Worm (Caenorhabditis elegans) whole organism, early embryonic: ENCODE results near the gene C50H2.7.
A peak's percentile ranks its signal among the peaks of the same experiment; 100 is the strongest.

ENCODE experiments used
- aly-1 ChIP-seq: sonication (generic microtip); optimal IDR thresholded peaks from 2 replicates; lab custom pipeline; 2016; ENCODE audit warnings: missing genetic modification characterization, missing compliant biosample characterization
- ama-1 ChIP-seq: fragments of 150-350 bp; optimal IDR thresholded peaks from 2 replicates; lab custom pipeline; 2014

DNA sequence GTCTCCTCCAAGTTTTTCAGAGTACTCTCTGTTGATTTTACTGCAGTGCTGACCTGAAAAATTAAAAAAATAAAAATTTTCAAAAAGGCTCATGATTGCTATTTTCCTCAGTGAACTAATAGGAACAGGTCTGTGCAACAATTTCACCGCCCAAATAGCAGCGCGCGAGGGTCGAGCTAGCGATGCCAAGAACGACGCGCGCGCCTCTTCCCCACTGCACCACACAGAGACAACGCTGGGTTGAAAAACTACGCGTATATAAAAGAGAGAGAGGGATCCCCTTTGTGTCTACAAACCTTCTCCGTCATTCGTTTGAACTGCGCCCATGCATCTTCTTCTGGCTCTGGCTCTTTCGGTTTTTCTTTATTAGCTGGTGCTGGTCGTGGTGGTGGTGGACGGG, 47.5 kb downstream of the C50H2.7 start:
- TF ChIP-seq ama-1 (lab: Kevin White, UChicago) (no peak), aly-1 (peak; percentile 89)
